Fruit fly (Drosophila melanogaster): ENCODE results near the gene Nulp1.

Gene Nulp1

dm6 chr3L:8110171-8110570, at the start of gene Nulp1:
Gene Nulp1, plus strand, starts transcription at chr3L:8110368.
- TF ChIP-seq usp (GFP tag; optimal IDR thresholded peaks at IDR 0.05) (no peak), br (GFP tag; optimal IDR thresholded peaks at IDR 0.05) (no peak), Dif (GFP tag; optimal IDR thresholded peaks at IDR 0.05; ENCODE audit: partially characterized antibody) (peak; percentile 31), Mio (GFP tag; optimal IDR thresholded peaks at IDR 0.05) (no peak), sv (GFP tag; optimal IDR thresholded peaks at IDR 0.05) (no peak), tai (GFP tag; optimal IDR thresholded peaks at IDR 0.05) (no peak), Vsx2 (GFP tag; optimal IDR thresholded peaks at IDR 0.05; ENCODE audit: partially characterized antibody) (no peak), pan (optimal IDR thresholded peaks at IDR 0.05) (no peak), brk (GFP tag; optimal IDR thresholded peaks at IDR 0.05) (no peak), dsf (GFP tag; optimal IDR thresholded peaks at IDR 0.05; ENCODE audit: borderline replicate concordance) (no peak), OdsH (GFP tag; optimal IDR thresholded peaks at IDR 0.05) (no peak), HLH106 (tag; optimal IDR thresholded peaks at IDR 0.05) (no peak), CG9705 (GFP tag; optimal IDR thresholded peaks at IDR 0.05) (no peak), N (GFP tag; optimal IDR thresholded peaks at IDR 0.05) (no peak), rgr (GFP tag; optimal IDR thresholded peaks at IDR 0.05) (peak; percentile 63), Hr83 (GFP tag; optimal IDR thresholded peaks at IDR 0.05; ENCODE audit: poor library complexity, severe bottlenecking) (peak; percentile 82), foxo (GFP tag; optimal IDR thresholded peaks at IDR 0.05) (peak in 1 of 2 experiments; percentile 54), Dfd (GFP tag; optimal IDR thresholded peaks at IDR 0.05) (no peak), GATAd (GFP tag; optimal IDR thresholded peaks at IDR 0.05) (no peak), Jra (GFP tag; optimal IDR thresholded peaks at IDR 0.05) (no peak), h (GFP tag; optimal IDR thresholded peaks at IDR 0.05) (no peak), sage (GFP tag; optimal IDR thresholded peaks at IDR 0.05) (no peak), CrebA (GFP tag; optimal IDR thresholded peaks at IDR 0.05; ENCODE audit: borderline replicate concordance) (no peak), woc (GFP tag; optimal IDR thresholded peaks at IDR 0.05) (no peak), Sp1 (GFP tag; optimal IDR thresholded peaks at IDR 0.05) (no peak), jim (GFP tag; optimal IDR thresholded peaks at IDR 0.05) (peak; percentile 51), lola (GFP tag; optimal IDR thresholded peaks at IDR 0.05) (no peak), CG32264 (GFP tag; optimal IDR thresholded peaks at IDR 0.05) (no peak), dl (GFP tag; optimal IDR thresholded peaks at IDR 0.05; ENCODE audit: insufficient read depth in 1 of 2, partially characterized antibody in 2 of 2) (no peak), fru (GFP tag; optimal IDR thresholded peaks at IDR 0.05) (no peak), dmrt93B (GFP tag; optimal IDR thresholded peaks at IDR 0.05) (no peak), Rel (GFP tag; optimal IDR thresholded peaks at IDR 0.05) (no peak), Rel (tag; optimal IDR thresholded peaks at IDR 0.05) (peak; percentile 46), Myc (optimal IDR thresholded peaks at IDR 0.05) (peak; percentile 7), psq (GFP tag; optimal IDR thresholded peaks at IDR 0.05) (peak; percentile 71), Abd-B (GFP tag; optimal IDR thresholded peaks at IDR 0.05) (no peak), ey (GFP tag; optimal IDR thresholded peaks at IDR 0.05) (peak; percentile 10), Hnf4 (GFP tag; optimal IDR thresholded peaks at IDR 0.05) (no peak), Hr78 (GFP tag; optimal IDR thresholded peaks at IDR 0.05) (no peak)

- TF ChIP-seq usp (GFP tag; optimal IDR thresholded peaks at IDR 0.05) (no peak), Abd-B (GFP tag; optimal IDR thresholded peaks at IDR 0.05) (no peak), ey (GFP tag; optimal IDR thresholded peaks at IDR 0.05) (peak; percentile 49), N (GFP tag; optimal IDR thresholded peaks at IDR 0.05) (no peak), Vsx2 (GFP tag; optimal IDR thresholded peaks at IDR 0.05; ENCODE audit: partially characterized antibody) (peak; percentile 0), Hnf4 (GFP tag; optimal IDR thresholded peaks at IDR 0.05) (no peak), Dfd (GFP tag; optimal IDR thresholded peaks at IDR 0.05) (no peak), dl (GFP tag; optimal IDR thresholded peaks at IDR 0.05; ENCODE audit: insufficient read depth in 1 of 2, partially characterized antibody in 2 of 2) (no peak), Rel (GFP tag; optimal IDR thresholded peaks at IDR 0.05) (no peak), Rel (tag; optimal IDR thresholded peaks at IDR 0.05) (peak; percentile 62), foxo (GFP tag; optimal IDR thresholded peaks at IDR 0.05) (peak in 1 of 2 experiments; percentile 60), dsf (GFP tag; optimal IDR thresholded peaks at IDR 0.05; ENCODE audit: borderline replicate concordance) (peak; percentile 10), HLH106 (tag; optimal IDR thresholded peaks at IDR 0.05) (peak; percentile 68), pan (optimal IDR thresholded peaks at IDR 0.05) (no peak), Mio (GFP tag; optimal IDR thresholded peaks at IDR 0.05) (no peak), sv (GFP tag; optimal IDR thresholded peaks at IDR 0.05) (no peak), Sp1 (GFP tag; optimal IDR thresholded peaks at IDR 0.05) (peak; percentile 77), h (GFP tag; optimal IDR thresholded peaks at IDR 0.05) (peak; percentile 66), fru (GFP tag; optimal IDR thresholded peaks at IDR 0.05) (peak; percentile 60), woc (GFP tag; optimal IDR thresholded peaks at IDR 0.05) (peak; percentile 48), Hr78 (GFP tag; optimal IDR thresholded peaks at IDR 0.05) (no peak), lola (GFP tag; optimal IDR thresholded peaks at IDR 0.05) (no peak), brk (GFP tag; optimal IDR thresholded peaks at IDR 0.05) (no peak), dmrt93B (GFP tag; optimal IDR thresholded peaks at IDR 0.05) (peak; percentile 58), Hr83 (GFP tag; optimal IDR thresholded peaks at IDR 0.05; ENCODE audit: poor library complexity, severe bottlenecking) (peak; percentile 50), psq (GFP tag; optimal IDR thresholded peaks at IDR 0.05) (peak; percentile 64), OdsH (GFP tag; optimal IDR thresholded peaks at IDR 0.05) (peak; percentile 38), CG9705 (GFP tag; optimal IDR thresholded peaks at IDR 0.05) (peak; percentile 50), rgr (GFP tag; optimal IDR thresholded peaks at IDR 0.05) (peak; percentile 33), tai (GFP tag; optimal IDR thresholded peaks at IDR 0.05) (no peak), CrebA (GFP tag; optimal IDR thresholded peaks at IDR 0.05; ENCODE audit: borderline replicate concordance) (no peak), br (GFP tag; optimal IDR thresholded peaks at IDR 0.05) (peak; percentile 50), GATAd (GFP tag; optimal IDR thresholded peaks at IDR 0.05) (no peak), Jra (GFP tag; optimal IDR thresholded peaks at IDR 0.05) (no peak), jim (GFP tag; optimal IDR thresholded peaks at IDR 0.05) (peak; percentile 40), CG32264 (GFP tag; optimal IDR thresholded peaks at IDR 0.05) (no peak), Dif (GFP tag; optimal IDR thresholded peaks at IDR 0.05; ENCODE audit: partially characterized antibody) (peak; percentile 56), sage (GFP tag; optimal IDR thresholded peaks at IDR 0.05) (peak; percentile 16), Myc (optimal IDR thresholded peaks at IDR 0.05) (peak; percentile 98)
These were observed 46.7 kb upstream of the Nulp1 start, which contains the start of gene Sarm for dm6 chr3L:8063214-8064156. Gene Sarm, plus strand, starts transcription at chr3L:8063874.

All from whole organism, wandering third instar larva.